Fruit fly (Drosophila melanogaster) whole organism, wandering third instar larva: ENCODE measurements around the gene wol.
A peak's percentile ranks its signal among the peaks of the same experiment; 100 is the strongest.

Experiments used
- Abd-B ChIP-seq: fragments of >200 bp; optimal IDR thresholded peaks from 2 replicates; lab custom pipeline; 2017; ENCODE audit warnings: missing biosample characterization, missing genetic modification characterization
- CG32264 ChIP-seq: fragments of 200-800 bp; sonication (Bioruptor generic); optimal IDR thresholded peaks from 2 replicates; lab custom pipeline; 2016; ENCODE audit warnings: missing biosample characterization, missing genetic modification characterization
- CG9705 ChIP-seq: fragments of 200-800 bp; sonication (Bioruptor generic); optimal IDR thresholded peaks from 2 replicates; lab custom pipeline; 2018; ENCODE audit warnings: missing biosample characterization, mild to moderate bottlenecking, missing genetic modification characterization
- CrebA ChIP-seq: fragments of 200-800 bp; sonication (Bioruptor generic); optimal IDR thresholded peaks from 2 replicates; lab custom pipeline; 2016; ENCODE audit warnings: missing biosample characterization, mild to moderate bottlenecking, missing genetic modification characterization, borderline replicate concordance
- Dfd ChIP-seq: fragments of >200 bp; optimal IDR thresholded peaks from 2 replicates; lab custom pipeline; 2017; ENCODE audit warnings: missing biosample characterization, missing genetic modification characterization
- Dif ChIP-seq: fragments of 200-275, 200-300 bp; sonication (Bioruptor generic); optimal IDR thresholded peaks from 2 replicates; lab custom pipeline; 2018; ENCODE audit warnings: missing biosample characterization, missing genetic modification characterization; ENCODE audit not compliant: partially characterized antibody
- GATAd ChIP-seq: sonication (Bioruptor generic); optimal IDR thresholded peaks from 2 replicates; lab custom pipeline; 2016; ENCODE audit warnings: missing biosample characterization, missing genetic modification characterization
- HLH106 ChIP-seq: fragments of 200-800 bp; optimal IDR thresholded peaks from 3 replicates; lab custom pipeline; 2019; ENCODE audit warnings: missing biosample characterization, mild to moderate bottlenecking, missing genetic modification characterization, moderate library complexity
- Hnf4 ChIP-seq: fragments of 200-800 bp; sonication (Bioruptor generic); optimal IDR thresholded peaks from 2 replicates; lab custom pipeline; 2016; ENCODE audit warnings: missing biosample characterization, mild to moderate bottlenecking, missing genetic modification characterization
- Hr78 ChIP-seq: fragments of >200 bp; optimal IDR thresholded peaks from 2 replicates; lab custom pipeline; 2017; ENCODE audit warnings: missing biosample characterization, missing genetic modification characterization
- Hr83 ChIP-seq: fragments of 200-300 bp; sonication (Bioruptor generic); optimal IDR thresholded peaks from 2 replicates; lab custom pipeline; 2016; ENCODE audit warnings: missing biosample characterization, mild to moderate bottlenecking, missing genetic modification characterization, moderate library complexity; ENCODE audit not compliant: poor library complexity, severe bottlenecking
- Jra ChIP-seq: sonication (Bioruptor generic); optimal IDR thresholded peaks from 2 replicates; lab custom pipeline; 2016; ENCODE audit warnings: missing biosample characterization, missing genetic modification characterization
- Mio ChIP-seq: sonication (Bioruptor generic); optimal IDR thresholded peaks from 2 replicates; lab custom pipeline; 2016; ENCODE audit warnings: missing biosample characterization, missing genetic modification characterization
- Myc ChIP-seq: fragments of >200 bp; optimal IDR thresholded peaks from 2 replicates; lab custom pipeline; 2017
- N ChIP-seq: fragments of >200 bp; optimal IDR thresholded peaks from 2 replicates; lab custom pipeline; 2018; ENCODE audit warnings: missing biosample characterization, missing external identifiers, missing genetic modification characterization
- OdsH ChIP-seq: fragments of 200-800 bp; sonication (Bioruptor generic); optimal IDR thresholded peaks from 2 replicates; lab custom pipeline; 2016; ENCODE audit warnings: missing biosample characterization, mild to moderate bottlenecking, missing genetic modification characterization
- Rel ChIP-seq, 2 experiments: fragments of 200-800 bp; sonication (Bioruptor generic) in 1 of 2; optimal IDR thresholded peaks; 2 replicates in 1 of 2; 3 replicates in 1 of 2; lab custom pipeline; 2016 to 2019; ENCODE audit warnings: mild to moderate bottlenecking in 2 of 2, missing biosample characterization in 2 of 2, missing genetic modification characterization in 2 of 2, moderate library complexity in 1 of 2
- Sp1 ChIP-seq: fragments of 200-800 bp; sonication (Bioruptor generic); optimal IDR thresholded peaks from 3 replicates; lab custom pipeline; 2019; ENCODE audit warnings: missing biosample characterization, mild to moderate bottlenecking, missing genetic modification characterization, moderate library complexity
- Vsx2 ChIP-seq: fragments of 200-300, 225-300 bp; sonication (Bioruptor generic); optimal IDR thresholded peaks from 2 replicates; lab custom pipeline; 2018; ENCODE audit warnings: missing biosample characterization, missing genetic modification characterization; ENCODE audit not compliant: partially characterized antibody
- br ChIP-seq: fragments of 200-800 bp; sonication (Bioruptor generic); optimal IDR thresholded peaks from 2 replicates; lab custom pipeline; 2016; ENCODE audit warnings: missing biosample characterization, missing genetic modification characterization
- brk ChIP-seq: fragments of 200-800 bp; sonication (Bioruptor generic); optimal IDR thresholded peaks from 2 replicates; lab custom pipeline; 2016; ENCODE audit warnings: missing biosample characterization, mild to moderate bottlenecking, missing genetic modification characterization
- dl ChIP-seq, 2 experiments: fragments of 175-275, 200-275 bp in 1 of 2; fragments of 200-275 bp in 1 of 2; sonication (Bioruptor generic); optimal IDR thresholded peaks; lab custom pipeline; 2018; ENCODE audit warnings: mild to moderate bottlenecking in 2 of 2, missing biosample characterization in 2 of 2, missing genetic modification characterization in 2 of 2, moderate library complexity in 2 of 2; ENCODE audit not compliant: partially characterized antibody in 2 of 2, insufficient read depth in 1 of 2
- dmrt93B ChIP-seq: fragments of 200-800 bp; sonication (Bioruptor generic); optimal IDR thresholded peaks from 2 replicates; lab custom pipeline; 2018; ENCODE audit warnings: missing biosample characterization, mild to moderate bottlenecking, missing genetic modification characterization
- dsf ChIP-seq: sonication (Bioruptor generic); optimal IDR thresholded peaks from 2 replicates; lab custom pipeline; 2016; ENCODE audit warnings: missing biosample characterization, missing genetic modification characterization, borderline replicate concordance
- ey ChIP-seq: fragments of 200-800 bp; sonication (Bioruptor generic); optimal IDR thresholded peaks from 2 replicates; lab custom pipeline; 2016; ENCODE audit warnings: missing biosample characterization, missing genetic modification characterization
- foxo ChIP-seq, 2 experiments: fragments of 200-800 bp; sonication (Bioruptor generic); optimal IDR thresholded peaks; 2 replicates in 1 of 2; 3 replicates in 1 of 2; lab custom pipeline; 2016 to 2017; ENCODE audit warnings: missing biosample characterization in 2 of 2, missing genetic modification characterization in 2 of 2
- fru ChIP-seq: fragments of 200-800 bp; sonication (Bioruptor generic); optimal IDR thresholded peaks from 3 replicates; lab custom pipeline; 2016; ENCODE audit warnings: missing biosample characterization, mild to moderate bottlenecking, missing genetic modification characterization
- h ChIP-seq: fragments of 200-800 bp; sonication (Bioruptor generic); optimal IDR thresholded peaks from 3 replicates; lab custom pipeline; 2016; ENCODE audit warnings: missing biosample characterization, mild to moderate bottlenecking, missing genetic modification characterization
- jim ChIP-seq: fragments of 175-275, 200-325 bp; sonication (Bioruptor generic); optimal IDR thresholded peaks from 2 replicates; lab custom pipeline; 2016; ENCODE audit warnings: missing biosample characterization, mild to moderate bottlenecking, missing genetic modification characterization
- lola ChIP-seq: fragments of >200 bp; optimal IDR thresholded peaks from 2 replicates; lab custom pipeline; 2017; ENCODE audit warnings: missing biosample characterization, missing genetic modification characterization
- pan ChIP-seq: fragments of >200 bp; optimal IDR thresholded peaks from 2 replicates; lab custom pipeline; 2017
- psq ChIP-seq: fragments of 200-800 bp; sonication (Bioruptor generic); optimal IDR thresholded peaks from 3 replicates; lab custom pipeline; 2017; ENCODE audit warnings: missing biosample characterization, mild to moderate bottlenecking, missing genetic modification characterization, moderate library complexity
- rgr ChIP-seq: fragments of 200-800 bp; sonication (Bioruptor generic); optimal IDR thresholded peaks from 3 replicates; lab custom pipeline; 2016; ENCODE audit warnings: missing biosample characterization, mild to moderate bottlenecking, missing genetic modification characterization
- sage ChIP-seq: fragments of 200-800 bp; sonication (Bioruptor generic); optimal IDR thresholded peaks from 2 replicates; lab custom pipeline; 2016; ENCODE audit warnings: missing biosample characterization, mild to moderate bottlenecking, missing genetic modification characterization
- sv ChIP-seq: fragments of 200-800 bp; sonication (Bioruptor generic); optimal IDR thresholded peaks from 3 replicates; lab custom pipeline; 2016; ENCODE audit warnings: missing biosample characterization, missing genetic modification characterization
- tai ChIP-seq: sonication (Bioruptor generic); optimal IDR thresholded peaks from 2 replicates; lab custom pipeline; 2016; ENCODE audit warnings: missing biosample characterization, missing genetic modification characterization
- usp ChIP-seq: fragments of >200 bp; optimal IDR thresholded peaks from 2 replicates; lab custom pipeline; 2017; ENCODE audit warnings: missing biosample characterization, missing genetic modification characterization
- woc ChIP-seq: sonication (Bioruptor generic); optimal IDR thresholded peaks from 2 replicates; lab custom pipeline; 2016; ENCODE audit warnings: missing biosample characterization, mild to moderate bottlenecking, missing genetic modification characterization

Gene wol

dm6 chr2L:8311091-8311490 lies 8.3 kb upstream of the wol start, which contains the start of the genes CG7810 and CG7806:
Gene CG7810 (minus strand): TSS chr2L:8311195.
Gene CG7806 (plus strand): TSS chr2L:8311399.
- TF ChIP-seq CrebA (no peak), Mio (GFP tag; lab: Kevin White, UChicago) (peak; percentile 41), GATAd (GFP tag; lab: Kevin White, UChicago) (peak; percentile 64), h (peak; percentile 93), usp (GFP tag; lab: Kevin White, UChicago) (no peak), Dif (GFP tag; lab: Kevin White, UChicago) (no peak), dl (GFP tag; optimal IDR thresholded peaks at IDR 0.05; lab: Kevin White, UChicago; ENCODE audit: insufficient read depth in 1 of 2, partially characterized antibody in 2 of 2) (no peak), Sp1 (peak; percentile 90), Dfd (GFP tag; lab: Kevin White, UChicago) (no peak), CG9705 (GFP tag; lab: Kevin White, UChicago) (peak; percentile 77), foxo (GFP tag; optimal IDR thresholded peaks at IDR 0.05; lab: Kevin White, UChicago) (peak; percentile 70 to 90), OdsH (GFP tag; lab: Kevin White, UChicago) (peak; percentile 92), Hr83 (GFP tag; lab: Kevin White, UChicago) (peak; percentile 72), CG32264 (GFP tag; lab: Kevin White, UChicago) (no peak), lola (no peak), sv (GFP tag; lab: Kevin White, UChicago) (peak; percentile 69), dsf (GFP tag; lab: Kevin White, UChicago) (peak; percentile 90), Rel (GFP tag; optimal IDR thresholded peaks at IDR 0.05; lab: Kevin White, UChicago) (no peak), Rel (tag; optimal IDR thresholded peaks at IDR 0.05; lab: Kevin White, UChicago) (peak; percentile 80), tai (GFP tag; lab: Kevin White, UChicago) (no peak), pan (no peak), sage (GFP tag; lab: Kevin White, UChicago) (no peak), Myc (lab: Kevin White, UChicago) (no peak), Hr78 (GFP tag; lab: Kevin White, UChicago) (no peak), br (GFP tag; lab: Kevin White, UChicago) (no peak), ey (GFP tag; lab: Kevin White, UChicago) (peak; percentile 91), woc (GFP tag; lab: Kevin White, UChicago) (peak; percentile 84), Vsx2 (GFP tag; lab: Kevin White, UChicago) (no peak), dmrt93B (GFP tag; lab: Kevin White, UChicago) (no peak), Hnf4 (GFP tag; lab: Kevin White, UChicago) (peak; percentile 94), fru (GFP tag; lab: Kevin White, UChicago) (no peak), jim (no peak), psq (GFP tag; lab: Kevin White, UChicago) (peak; percentile 84), brk (GFP tag; lab: Kevin White, UChicago) (no peak), N (GFP tag; lab: Kevin White, UChicago) (no peak), Abd-B (GFP tag; lab: Kevin White, UChicago) (no peak), HLH106 (tag; lab: Kevin White, UChicago) (peak; percentile 87), Jra (GFP tag; lab: Kevin White, UChicago) (peak; percentile 87), rgr (peak; percentile 95)

- TF ChIP-seq Rel (GFP tag; optimal IDR thresholded peaks at IDR 0.05; lab: Kevin White, UChicago) (no peak), Rel (tag; optimal IDR thresholded peaks at IDR 0.05; lab: Kevin White, UChicago) (peak; percentile 46), psq (GFP tag; lab: Kevin White, UChicago) (peak; percentile 9), Jra (GFP tag; lab: Kevin White, UChicago) (peak; percentile 40), OdsH (GFP tag; lab: Kevin White, UChicago) (peak; percentile 24), lola (no peak), HLH106 (tag; lab: Kevin White, UChicago) (peak; percentile 21), sv (GFP tag; lab: Kevin White, UChicago) (peak; percentile 15), Sp1 (no peak), dsf (GFP tag; lab: Kevin White, UChicago) (peak; percentile 29), Myc (lab: Kevin White, UChicago) (peak; percentile 8)
Measured at dm6 chr2L:8307817-8308551, 5.2 kb upstream of the wol start, which contains the start of the genes Ostgamma and Mettl14. Gene Ostgamma (minus strand): TSS chr2L:8308192. Gene Mettl14 (plus strand): TSS chr2L:8308427.
